Fruit fly (Drosophila melanogaster) ovary, adult (tissue): ENCODE measurements around the gene PDZ-GEF.

ENCODE experiments used
- CG17801 ChIP-seq: fragments of 200-800 bp; optimal IDR thresholded peaks from 2 replicates; lab custom pipeline; 2019; ENCODE audit warnings: missing biosample characterization, mild to moderate bottlenecking, missing genetic modification characterization, moderate library complexity; ENCODE audit not compliant: partially characterized antibody

PDZ-GEF gene

DNA sequence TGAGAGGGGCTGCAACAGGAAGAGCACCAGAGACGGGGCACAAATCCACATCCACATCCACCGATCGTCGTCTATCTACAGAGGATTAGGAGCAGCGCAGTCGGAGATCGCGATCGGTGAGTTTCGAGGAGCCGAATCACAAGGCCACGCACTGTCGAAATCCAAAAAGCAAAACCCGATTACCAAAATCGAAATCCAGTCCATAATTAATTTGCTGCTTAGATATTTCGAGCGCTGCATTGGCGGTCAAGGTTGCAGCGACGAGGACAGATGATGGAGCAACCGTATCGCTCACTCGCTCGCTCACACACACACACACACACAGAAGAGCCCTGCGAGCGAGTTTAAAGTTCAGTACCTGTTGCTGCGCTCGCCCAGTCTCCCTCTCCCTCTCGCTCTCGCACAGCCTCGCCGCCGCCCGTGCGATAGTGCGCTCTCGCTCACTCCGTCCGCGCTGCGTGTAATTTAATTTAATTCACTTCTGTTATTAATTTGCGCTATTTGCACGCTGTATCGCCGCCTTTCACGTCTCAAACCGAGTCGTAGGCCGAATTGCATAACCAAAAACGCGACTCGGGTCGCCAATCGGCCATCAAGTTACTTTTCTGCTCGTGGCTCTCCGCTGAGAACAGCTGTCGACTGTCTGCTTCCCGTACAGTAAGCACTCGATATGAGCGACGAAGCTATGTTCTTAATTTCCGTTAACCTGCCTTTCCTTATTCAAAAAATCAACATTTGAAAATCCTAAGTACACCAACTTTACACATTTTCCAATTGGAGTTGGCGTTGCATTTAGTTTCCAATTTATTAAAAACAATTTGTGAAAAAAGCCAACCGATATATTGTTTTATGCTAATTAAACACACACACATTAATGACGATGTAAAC lies 15.7 kb downstream of the PDZ-GEF start:
- TF ChIP-seq CG17801 (GFP tag; lab: Kevin White, UChicago): peak; percentile 28

DNA sequence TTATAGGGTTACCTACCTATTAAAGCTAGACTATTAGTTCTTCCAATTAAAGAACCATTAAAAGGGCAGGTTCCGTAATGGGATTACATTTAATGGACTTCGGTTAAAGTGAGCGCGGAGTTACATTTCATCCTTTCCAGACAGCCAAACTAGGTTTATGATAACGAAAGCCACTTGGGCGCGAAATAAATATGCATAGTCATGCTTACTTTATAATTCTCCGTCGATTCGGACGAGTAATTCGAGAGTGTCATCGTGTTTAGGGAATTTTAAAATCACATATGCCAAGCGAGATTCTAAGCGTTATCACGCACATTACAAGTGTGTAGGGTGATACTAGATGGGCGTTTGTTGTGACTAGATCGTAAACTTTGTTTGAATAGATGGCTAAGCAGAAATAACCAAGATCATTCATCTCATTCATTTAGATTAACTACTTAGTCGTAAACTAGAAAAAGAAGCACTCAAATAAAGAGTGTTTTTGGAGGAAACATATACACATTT lies 16.7 kb downstream of the PDZ-GEF start:
- no peak for TF ChIP-seq CG17801 (GFP tag; lab: Kevin White, UChicago)

DNA sequence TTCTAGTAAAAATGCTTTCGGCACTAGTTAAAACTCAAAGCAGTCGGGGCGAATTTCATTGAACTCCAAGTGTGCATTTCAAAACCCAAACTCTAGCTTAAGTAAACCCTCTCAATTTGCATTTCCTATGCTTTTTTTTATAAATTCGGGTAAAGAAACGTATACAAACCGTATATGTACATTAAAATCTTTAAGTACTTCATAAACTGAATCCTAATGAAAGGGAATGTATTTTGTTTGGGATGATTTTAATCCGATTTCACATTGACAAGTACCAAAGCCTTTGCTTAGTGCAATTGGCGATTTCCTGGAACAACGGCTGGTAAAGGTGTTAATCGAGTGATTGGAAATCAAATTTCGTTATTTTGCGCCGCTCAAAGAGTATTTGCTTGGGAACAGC lies 17.7 kb downstream of the PDZ-GEF start:
- no peak for TF ChIP-seq CG17801 (GFP tag; lab: Kevin White, UChicago)

DNA sequence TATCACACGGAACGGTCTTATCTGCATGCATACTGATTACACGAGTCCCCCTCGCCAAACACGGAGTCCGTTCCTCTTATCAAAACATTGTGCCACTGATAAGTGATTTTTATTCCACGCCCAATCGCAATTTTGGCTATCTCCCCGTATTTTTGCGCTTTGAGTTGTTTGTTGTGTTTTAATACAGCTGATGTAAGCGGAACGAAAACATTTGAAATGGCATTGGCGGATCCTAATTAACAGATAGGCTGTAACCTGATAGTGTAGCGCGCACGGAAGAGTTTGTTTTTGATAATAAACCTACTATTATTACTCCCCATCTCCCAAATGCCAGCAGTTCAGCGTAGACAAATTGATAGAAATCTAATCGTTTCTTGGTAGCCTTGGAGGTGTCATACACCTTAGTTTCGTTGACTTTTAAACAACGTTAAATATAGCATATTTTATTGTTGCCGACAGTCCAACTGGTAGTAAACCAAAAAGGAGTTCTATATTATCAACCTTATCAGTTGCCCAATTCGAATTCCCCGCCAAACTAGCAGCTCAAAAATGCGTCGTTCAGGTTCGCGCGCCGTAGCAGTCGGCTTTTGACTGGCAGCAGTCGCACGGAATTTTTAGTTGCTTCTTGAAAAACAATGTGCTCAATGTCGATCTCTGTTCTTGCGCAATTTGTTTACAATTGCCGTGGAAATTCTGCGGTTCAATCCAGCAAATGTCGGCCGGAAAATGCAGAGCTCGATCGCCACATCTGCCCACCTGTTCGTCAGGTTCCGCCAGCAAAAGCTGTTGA lies 19.7 kb downstream of the PDZ-GEF start:
- TF ChIP-seq CG17801 (GFP tag; lab: Kevin White, UChicago): no peak

DNA sequence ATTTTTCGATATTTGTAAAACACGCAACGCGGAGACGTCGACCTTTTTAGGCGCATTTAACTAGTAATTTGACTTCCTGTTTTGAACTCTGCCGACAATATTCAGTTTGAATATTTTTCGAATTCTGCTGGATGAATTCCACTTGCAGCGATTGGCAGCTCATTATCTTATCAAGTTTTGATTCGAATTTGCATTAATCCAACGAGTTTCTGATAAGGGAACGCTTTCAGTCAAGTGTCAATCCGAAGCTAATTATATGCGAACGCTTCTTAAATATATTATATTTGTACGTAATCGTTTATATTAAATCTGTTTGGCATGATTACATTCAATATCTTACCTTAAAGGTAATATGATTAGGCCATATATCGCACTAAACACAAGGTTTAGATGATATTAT lies 24.8 kb downstream of the PDZ-GEF start, which contains the start of gene CG9497:
Gene CG9497 (minus strand): TSS at position 101 of the 400 bp plus-strand sequence.
- TF ChIP-seq CG17801 (GFP tag; lab: Kevin White, UChicago): no peak

DNA sequence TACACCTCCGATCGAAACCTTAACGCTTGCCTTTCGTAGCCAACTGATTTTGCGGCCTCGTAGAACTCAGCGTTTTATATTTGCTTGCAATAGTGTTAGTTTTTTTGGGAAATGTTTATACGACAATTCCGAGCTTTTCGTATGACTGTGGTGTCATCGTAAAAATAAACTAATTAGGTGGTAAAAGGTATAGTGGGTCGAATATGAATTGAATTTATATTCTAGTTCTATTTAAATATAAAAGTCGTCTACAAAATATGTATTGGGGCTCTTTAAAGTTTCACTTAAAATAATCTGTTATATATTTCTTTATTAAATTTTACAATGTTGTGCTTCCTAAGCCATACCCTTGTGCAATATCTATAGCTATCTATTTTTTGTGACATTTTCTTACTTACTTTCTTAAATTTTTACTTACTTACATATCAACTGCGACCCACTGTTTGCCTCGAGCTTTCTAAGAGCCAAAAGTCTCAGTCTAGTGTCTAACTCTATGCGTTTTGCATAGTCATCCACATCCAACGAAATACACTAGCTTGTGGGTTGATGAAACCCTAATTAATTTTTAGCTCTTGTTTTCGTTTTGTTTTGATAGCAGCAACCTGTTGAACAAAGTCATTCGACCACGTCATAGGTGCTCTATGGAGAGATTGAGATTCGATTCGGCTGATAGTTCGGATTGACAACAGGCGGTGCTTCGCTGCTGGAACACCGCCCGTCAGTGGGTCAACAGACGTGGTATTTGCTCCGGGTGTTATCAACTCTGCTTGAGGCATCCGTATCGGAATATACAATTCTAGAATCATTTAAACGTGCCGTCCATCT lies 27.6 kb downstream of the PDZ-GEF start, which contains the start of gene CG9498:
Gene CG9498 (minus strand): TSS at position 51 of the 825 bp plus-strand sequence.
- peak; percentile 9 for TF ChIP-seq CG17801 (GFP tag; lab: Kevin White, UChicago)

DNA sequence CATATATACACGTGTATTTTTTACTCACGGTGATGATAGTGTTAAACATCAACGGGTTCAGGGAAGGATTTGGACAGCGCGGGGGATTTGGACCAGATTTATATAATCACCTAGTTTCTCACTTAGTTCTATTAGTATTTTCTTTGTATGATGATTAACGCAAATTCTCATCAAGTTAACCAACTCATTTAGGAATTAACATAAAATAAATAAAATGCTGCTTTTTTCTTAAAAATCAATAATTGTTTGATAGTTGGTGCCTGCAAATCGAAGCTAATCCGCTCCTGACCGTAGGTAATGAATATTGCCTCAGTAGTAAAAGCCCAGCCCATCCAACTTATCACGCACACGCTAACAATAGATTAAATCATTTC lies 28.2 kb downstream of the PDZ-GEF start:
- peak; percentile 67 for TF ChIP-seq CG17801 (GFP tag; lab: Kevin White, UChicago)

DNA sequence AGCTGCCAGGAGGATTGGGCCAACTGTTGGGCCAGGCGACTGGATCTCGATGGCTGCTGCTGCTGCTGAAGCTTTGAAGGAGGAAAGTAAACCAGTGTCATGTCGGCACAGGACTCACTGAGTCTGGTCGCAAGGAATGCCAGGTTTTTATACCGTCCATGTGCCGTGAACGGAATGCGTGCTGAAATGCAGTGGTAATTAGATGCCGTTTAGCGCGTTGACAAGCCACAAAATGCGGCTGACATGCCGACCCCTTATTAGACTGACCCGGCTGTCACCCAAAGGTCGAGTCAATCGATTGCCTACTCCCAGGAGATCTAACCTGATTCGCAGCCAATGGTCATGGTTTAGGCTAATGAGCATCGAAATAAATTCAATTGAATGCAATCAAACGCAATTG lies 30.7 kb downstream of the PDZ-GEF start, which contains the start of gene ppk7:
Gene ppk7 (minus strand): TSS at position 101 of the 400 bp plus-strand sequence.
- TF ChIP-seq CG17801 (GFP tag; lab: Kevin White, UChicago): no peak

DNA sequence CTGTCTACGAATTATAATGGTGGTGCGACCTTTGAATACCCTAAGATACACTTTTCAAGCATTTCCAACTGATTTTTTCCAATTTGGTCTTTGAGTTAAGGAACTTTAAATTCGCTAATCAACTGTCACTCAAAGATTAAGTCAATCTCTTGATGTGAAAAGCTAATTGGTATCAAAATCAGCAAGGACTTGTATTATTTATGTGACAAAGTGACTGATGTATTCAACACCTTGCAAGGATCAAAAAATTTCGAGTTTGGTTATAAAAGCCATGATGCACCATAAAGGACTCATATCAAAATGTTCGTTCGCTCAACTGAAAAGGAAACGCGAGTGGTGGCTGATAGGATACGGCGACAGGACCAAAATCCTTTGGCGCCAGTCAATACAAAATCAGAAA lies 31.1 kb downstream of the PDZ-GEF start, which contains the start of gene ppk14:
Gene ppk14 (plus strand): TSS at position 301 of the 400 bp plus-strand sequence.
- no peak for TF ChIP-seq CG17801 (GFP tag; lab: Kevin White, UChicago)

DNA sequence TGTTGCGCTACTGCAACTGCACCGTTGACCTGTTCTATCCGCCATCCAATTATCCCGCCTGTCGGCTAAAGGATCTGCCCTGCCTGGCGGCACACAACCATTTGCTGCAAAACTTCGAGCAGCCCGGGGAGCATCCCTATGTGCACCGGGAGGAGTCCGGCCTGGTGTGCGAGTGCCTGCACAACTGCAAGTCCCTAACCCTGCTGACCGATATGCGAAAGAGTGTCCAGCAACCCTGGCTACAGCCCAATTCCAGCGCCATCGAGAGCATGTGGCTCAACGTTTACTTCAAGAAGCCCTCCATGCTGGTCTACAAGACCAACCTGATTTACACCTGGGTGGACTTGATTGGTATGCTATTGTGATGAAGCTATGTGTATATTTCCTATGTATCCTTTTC lies 32.6 kb downstream of the PDZ-GEF start:
- no peak for TF ChIP-seq CG17801 (GFP tag; lab: Kevin White, UChicago)

DNA sequence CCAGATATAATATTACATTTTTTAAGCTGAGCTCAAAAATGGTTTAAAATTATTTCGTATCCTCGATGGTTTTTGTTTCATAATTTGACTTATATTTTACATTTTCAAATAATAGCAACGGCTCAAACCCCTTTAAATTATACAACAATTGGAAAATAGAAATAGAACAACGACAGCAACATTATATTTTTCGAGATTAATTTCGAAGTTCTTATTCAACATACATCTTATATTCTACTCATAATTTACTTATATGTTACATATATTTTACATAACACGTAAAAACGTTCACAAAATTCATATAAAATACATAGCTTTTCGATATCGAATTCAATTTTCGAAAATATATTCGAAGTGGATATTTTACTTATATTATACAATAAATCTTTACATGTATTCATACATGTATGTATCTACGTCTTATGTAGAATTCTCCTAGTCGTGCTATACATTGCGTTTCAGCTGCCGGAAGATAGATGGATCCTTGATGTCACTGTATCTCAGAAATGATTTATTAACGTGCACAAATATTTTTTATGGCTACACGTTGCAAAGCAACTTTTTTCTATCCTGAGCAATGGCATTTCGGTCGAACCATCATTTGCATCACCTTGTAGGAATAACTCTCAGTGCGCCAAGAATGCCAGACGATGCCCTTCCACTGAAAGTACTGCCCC lies 33.3 kb downstream of the PDZ-GEF start:
- TF ChIP-seq CG17801 (GFP tag; lab: Kevin White, UChicago): no peak

DNA sequence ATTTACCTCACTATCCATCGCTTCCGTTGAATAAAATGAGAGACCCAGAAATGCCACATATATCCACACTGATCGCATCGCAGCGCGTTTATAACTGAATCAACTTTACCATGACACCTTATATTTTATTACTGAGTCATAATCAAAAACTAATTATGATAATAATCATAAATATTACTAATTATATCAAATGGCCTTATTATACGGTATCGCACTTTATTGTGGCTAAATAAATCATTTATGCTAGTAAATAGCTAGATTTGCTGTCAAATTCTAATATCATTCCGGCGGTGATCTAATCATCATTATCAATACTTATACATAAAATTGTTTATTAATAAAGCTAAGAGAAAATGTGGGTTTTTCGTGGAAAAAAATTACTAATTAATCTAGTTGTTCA lies 34.7 kb downstream of the PDZ-GEF start, which contains the start of gene CG9500:
Gene CG9500 (minus strand): TSS at position 101 of the 400 bp plus-strand sequence.
- no peak for TF ChIP-seq CG17801 (GFP tag; lab: Kevin White, UChicago)

DNA sequence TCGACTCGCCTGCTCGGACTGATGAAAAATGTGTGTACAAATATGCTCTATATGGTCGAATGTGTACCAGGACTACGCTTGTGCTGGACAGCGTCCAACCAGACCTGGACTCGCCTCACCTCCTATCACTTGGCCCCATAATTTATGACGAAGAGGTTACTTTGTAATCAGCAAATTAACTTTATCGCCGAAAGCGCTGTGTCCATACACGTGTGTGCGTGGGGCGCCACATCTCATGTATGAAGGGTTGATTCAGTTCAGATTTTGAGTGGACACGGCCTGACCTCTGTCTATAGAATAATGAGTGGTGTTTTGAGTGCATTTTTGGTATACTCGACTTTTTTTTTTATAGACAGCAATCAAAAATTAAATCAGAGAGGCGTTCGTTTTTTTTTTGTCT lies 36.5 kb downstream of the PDZ-GEF start:
- TF ChIP-seq CG17801 (GFP tag; lab: Kevin White, UChicago): no peak

DNA sequence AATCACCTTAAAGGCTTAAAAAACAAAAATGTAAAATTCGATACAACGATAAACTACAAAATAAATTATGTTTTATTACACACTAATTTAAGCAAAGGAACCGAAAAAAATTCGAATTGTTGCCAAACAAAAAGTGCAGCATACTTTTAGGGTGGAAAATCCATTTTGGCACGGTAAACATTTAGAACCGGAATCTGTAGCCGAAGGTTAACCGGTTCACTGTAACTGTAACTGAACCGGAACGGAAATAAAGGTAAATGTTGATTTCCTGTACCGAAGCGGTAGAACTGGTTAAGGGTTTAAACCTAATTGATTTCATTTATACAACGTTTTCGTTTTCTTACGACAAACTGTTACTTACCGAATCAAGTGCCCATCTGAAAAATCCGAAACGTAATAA lies 43.4 kb downstream of the PDZ-GEF start:
- no peak for TF ChIP-seq CG17801 (GFP tag; lab: Kevin White, UChicago)
